Fruit fly (Drosophila melanogaster): Measurements from ENCODE around the gene tll.

tll gene

DNA sequence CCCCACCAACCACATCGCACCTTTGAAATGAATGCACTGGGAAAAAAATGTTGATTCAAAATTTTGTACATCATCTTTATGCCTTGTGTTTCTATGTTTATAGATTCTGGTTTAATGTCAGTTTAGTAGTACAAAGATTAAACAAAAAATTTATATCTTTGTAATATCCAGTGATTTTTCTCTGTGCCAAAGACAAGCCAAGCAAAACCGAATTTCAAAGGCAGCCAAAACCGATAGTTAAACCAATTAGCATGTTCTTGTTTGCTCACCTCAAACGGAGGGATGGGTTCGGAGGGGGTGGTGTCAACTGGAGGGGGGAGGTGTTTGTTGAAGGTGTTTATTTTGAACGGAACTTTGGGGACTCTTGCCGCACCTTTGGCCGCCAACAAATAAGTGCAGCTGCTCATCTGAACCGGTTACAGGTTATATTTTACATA, 38.2 kb upstream of the tll start (continued):
- TF ChIP-seq CG18476 (GFP tag; optimal IDR thresholded peaks at IDR 0.05): peak; percentile 70
- peak; percentile 60 for TF ChIP-seq crc (GFP tag; optimal IDR thresholded peaks at IDR 0.05)
- no peak for TF ChIP-seq HLH4C (GFP tag; IDR thresholded peaks at IDR 0.05; ENCODE audit: partially characterized antibody)
- TF ChIP-seq CG11456 (GFP tag; IDR thresholded peaks at IDR 0.05): peak; percentile 64; the same call in 1 of the 3 replicates
- no peak for TF ChIP-seq z (GFP tag; IDR thresholded peaks at IDR 0.05)
- TF ChIP-seq CG4404 (GFP tag; IDR thresholded peaks at IDR 0.05): peak; percentile 54
- TF ChIP-seq sisA (GFP tag; IDR thresholded peaks at IDR 0.05): peak; percentile 90
- TF ChIP-seq amos (GFP tag; IDR thresholded peaks at IDR 0.05; ENCODE audit: partially characterized antibody): no peak
- TF ChIP-seq gro (GFP tag; optimal IDR thresholded peaks at IDR 0.05): peak; percentile 75
- peak; percentile 77 for TF ChIP-seq CG3407 (GFP tag; optimal IDR thresholded peaks at IDR 0.05)
- TF ChIP-seq Ravus (GFP tag; IDR thresholded peaks at IDR 0.05): peak; percentile 16
- peak; percentile 46 for TF ChIP-seq Lhr (GFP tag; optimal IDR thresholded peaks at IDR 0.05)
- TF ChIP-seq mirr (GFP tag; optimal IDR thresholded peaks at IDR 0.05): peak; percentile 5
- peak; percentile 85 for TF ChIP-seq Abd-B (GFP tag; optimal IDR thresholded peaks at IDR 0.05)
- TF ChIP-seq CTCF (GFP tag; optimal IDR thresholded peaks at IDR 0.05): peak; percentile 35
- TF ChIP-seq Nf-YC (tag; optimal IDR thresholded peaks at IDR 0.05): peak; percentile 65
- TF ChIP-seq Fer3 (tag; optimal IDR thresholded peaks at IDR 0.05): peak; percentile 86
- peak; percentile 75; the same call in 1 of the 2 replicates for TF ChIP-seq CG17612 (GFP tag; IDR thresholded peaks at IDR 0.05)
- peak; percentile 45 for TF ChIP-seq CG4360 (GFP tag; IDR thresholded peaks at IDR 0.05)
- no peak for TF ChIP-seq ham (GFP tag; IDR thresholded peaks at IDR 0.05)
- peak; percentile 8 for TF ChIP-seq gfzf (GFP tag; optimal IDR thresholded peaks at IDR 0.05)
- TF ChIP-seq sens (GFP tag): peak; percentile 98
- peak; percentile 77 to 80 for TF ChIP-seq Pdp1 (GFP tag; optimal IDR thresholded peaks at IDR 0.05)
- no peak for TF ChIP-seq Dref (GFP tag; IDR thresholded peaks at IDR 0.05)
- TF ChIP-seq al (GFP tag; IDR thresholded peaks at IDR 0.05): peak; percentile 63
- peak; percentile 40; the same call in 1 of the 3 replicates for TF ChIP-seq Optix (GFP tag; IDR thresholded peaks at IDR 0.05)
- peak; percentile 84 for TF ChIP-seq CG4730 (GFP tag; IDR thresholded peaks at IDR 0.05)
- TF ChIP-seq CG8089 (GFP tag; optimal IDR thresholded peaks at IDR 0.05): peak; percentile 60
- no peak for TF ChIP-seq ftz-f1 (GFP tag; optimal IDR thresholded peaks at IDR 0.05)
- peak; percentile 73 for TF ChIP-seq Hmr (GFP tag; optimal IDR thresholded peaks at IDR 0.05)
- peak; percentile 87 for TF ChIP-seq CG4820 (GFP tag; optimal IDR thresholded peaks at IDR 0.05)
- TF ChIP-seq CG1233 (GFP tag; optimal IDR thresholded peaks at IDR 0.05): peak; percentile 84
- TF ChIP-seq CG2678 (tag; optimal IDR thresholded peaks at IDR 0.05): peak; percentile 92
- TF ChIP-seq Dip3 (GFP tag; optimal IDR thresholded peaks at IDR 0.05): peak; percentile 55
- TF ChIP-seq gem (tag; optimal IDR thresholded peaks at IDR 0.05): peak; percentile 93
- peak; percentile 25 for TF ChIP-seq fd102C (GFP tag; optimal IDR thresholded peaks at IDR 0.05)
- TF ChIP-seq Hr78 (GFP tag; optimal IDR thresholded peaks at IDR 0.05): peak in 1 of 2 experiments; percentile 99
- peak; percentile 81 to 86 for TF ChIP-seq dpn (GFP tag; optimal IDR thresholded peaks at IDR 0.05)
- 0 out of 3 replicates have a peak, but pooled peaks have one; percentile 46 for TF ChIP-seq CG6175 (GFP tag; IDR thresholded peaks at IDR 0.05)
- TF ChIP-seq CG16779 (GFP tag; IDR thresholded peaks at IDR 0.05): peak; percentile 58; the same call in 1 of the 2 replicates
- no peak for TF ChIP-seq CG17912 (GFP tag; optimal IDR thresholded peaks at IDR 0.05)
- peak; percentile 93 for TF ChIP-seq Blimp-1 (GFP tag; optimal IDR thresholded peaks at IDR 0.05)
- TF ChIP-seq CkIIα-i1 (GFP tag; IDR thresholded peaks at IDR 0.05): peak; percentile 26; the same call in 1 of the 2 replicates
- TF ChIP-seq ab (GFP tag; optimal IDR thresholded peaks at IDR 0.05): peak; percentile 14
- TF ChIP-seq tup (GFP tag; optimal IDR thresholded peaks at IDR 0.05): peak; percentile 10
- peak; percentile 62 for TF ChIP-seq CrebB (tag; optimal IDR thresholded peaks at IDR 0.05)
- peak; percentile 82 for TF ChIP-seq CG13296 (GFP tag; optimal IDR thresholded peaks at IDR 0.05)
- TF ChIP-seq cg (GFP tag; optimal IDR thresholded peaks at IDR 0.05): no peak
- peak; percentile 73 for TF ChIP-seq MTF-1 (GFP tag; optimal IDR thresholded peaks at IDR 0.05; ENCODE audit: borderline replicate concordance)
- TF ChIP-seq sob (GFP tag; IDR thresholded peaks at IDR 0.05): peak; percentile 87
- TF ChIP-seq esg (GFP tag; conservative IDR thresholded peaks at IDR 0.05): peak; percentile 80
